Worm (Caenorhabditis elegans) whole organism, L4 larva: ENCODE results near the gene R05D3.8.

Experiments
- F10B5.3 ChIP-seq: sonication (generic microtip); optimal IDR thresholded peaks from 2 replicates; lab custom pipeline; 2016; ENCODE audit warnings: mild to moderate bottlenecking, missing genetic modification characterization, missing compliant biosample characterization
- F26F4.8 ChIP-seq: fragments of 200-800 bp; sonication (Bioruptor generic); conservative IDR thresholded peaks from 2 replicates; pipeline ENCODE4 v1.3.6; 2022; ENCODE audit warnings: missing genetic modification characterization, missing compliant biosample characterization
- F49E8.2 ChIP-seq: sonication (generic microtip); optimal IDR thresholded peaks from 2 replicates; lab custom pipeline; 2016; ENCODE audit warnings: missing compliant biosample characterization, mild to moderate bottlenecking, missing genetic modification characterization, borderline replicate concordance
- R02D3.7 ChIP-seq: fragments of 150-350 bp; sonication (generic microtip); optimal IDR thresholded peaks from 3 replicates; lab custom pipeline; 2014; ENCODE audit warnings: missing biosample characterization, missing genetic modification characterization
- T20F7.1 ChIP-seq: fragments of 200-800 bp; sonication (Bioruptor generic); optimal IDR thresholded peaks from 2 replicates; lab custom pipeline; 2018; ENCODE audit warnings: mild to moderate bottlenecking, missing genetic modification characterization, missing compliant biosample characterization
- aha-1 ChIP-seq: fragments of 150-350 bp; peaks from one replicate; lab custom pipeline; 2014; ENCODE audit warnings: missing biosample characterization, missing genetic modification characterization
- ama-1 ChIP-seq: fragments of 150-350 bp; optimal IDR thresholded peaks from 2 replicates; lab custom pipeline; 2014; ENCODE audit warnings: inconsistent platforms, mixed read lengths
- attf-4 ChIP-seq: sonication (generic microtip); optimal IDR thresholded peaks from 3 replicates; lab custom pipeline; 2017; ENCODE audit warnings: missing biosample characterization, missing genetic modification characterization
- ceh-20 ChIP-seq: fragments of 200-800 bp; sonication (Bioruptor generic); IDR thresholded peaks from 2 replicates; pipeline ENCODE4 v1.3.6; 2022; ENCODE audit warnings: missing genetic modification reagents, missing genetic modification characterization, missing compliant biosample characterization
- ceh-28 ChIP-seq: fragments of 150-350 bp; optimal IDR thresholded peaks from 2 replicates; lab custom pipeline; 2014; ENCODE audit warnings: missing biosample characterization, missing genetic modification reagents, missing genetic modification characterization
- ces-1 ChIP-seq: fragments of 150-350 bp; sonication (generic microtip); optimal IDR thresholded peaks from 4 replicates; lab custom pipeline; 2014; ENCODE audit warnings: missing biosample characterization, missing genetic modification reagents, missing genetic modification characterization
- daf-12 ChIP-seq: fragments of 150-350 bp; optimal IDR thresholded peaks from 2 replicates; lab custom pipeline; 2014; ENCODE audit warnings: missing biosample characterization, missing genetic modification reagents, missing genetic modification characterization
- daf-16 ChIP-seq, 3 experiments: sonication (generic microtip); optimal IDR thresholded peaks; 2 replicates each; lab custom pipeline; 2016 to 2017; ENCODE audit warnings: missing genetic modification characterization in 3 of 3, missing genetic modification reagents in 3 of 3, mild to moderate bottlenecking in 2 of 3, missing compliant biosample characterization in 2 of 3, missing biosample characterization in 1 of 3, moderate library complexity in 1 of 3
- dpl-1 ChIP-seq: fragments of 150-350 bp; optimal IDR thresholded peaks from 2 replicates; lab custom pipeline; 2014; ENCODE audit warnings: missing biosample characterization, missing genetic modification reagents, missing genetic modification characterization
- duxl-1 ChIP-seq: sonication (generic microtip); optimal IDR thresholded peaks from 2 replicates; lab custom pipeline; 2016; ENCODE audit warnings: mild to moderate bottlenecking, missing genetic modification characterization, moderate library complexity, missing compliant biosample characterization; ENCODE audit not compliant: poor library complexity
- egl-43 ChIP-seq: fragments of 200-800 bp; sonication (Bioruptor generic); IDR thresholded peaks from 2 replicates; pipeline ENCODE4 v1.3.6; 2022; ENCODE audit warnings: missing genetic modification reagents, missing genetic modification characterization, missing compliant biosample characterization
- fkh-10 ChIP-seq: fragments of 150-350 bp; optimal IDR thresholded peaks from 2 replicates; lab custom pipeline; 2014; ENCODE audit warnings: missing biosample characterization, missing genetic modification reagents, missing genetic modification characterization
- hlh-11 ChIP-seq: fragments of 200-800 bp; sonication (Bioruptor generic); optimal IDR thresholded peaks from 2 replicates; lab custom pipeline; 2018; ENCODE audit warnings: mild to moderate bottlenecking, missing genetic modification characterization, missing compliant biosample characterization
- hlh-30 ChIP-seq: sonication (generic microtip); optimal IDR thresholded peaks from 2 replicates; lab custom pipeline; 2017; ENCODE audit warnings: antibody characterized with exemption, mild to moderate bottlenecking, missing genetic modification characterization, missing compliant biosample characterization; ENCODE audit not compliant: insufficient read depth
- lin-15B ChIP-seq: fragments of 150-350 bp; sonication (generic microtip); optimal IDR thresholded peaks from 3 replicates; lab custom pipeline; 2014; ENCODE audit warnings: missing biosample characterization, missing genetic modification characterization
- lin-38 ChIP-seq: fragments of 200-800 bp; sonication (Bioruptor generic); IDR thresholded peaks from 2 replicates; pipeline ENCODE4 v1.3.6; 2022; ENCODE audit warnings: missing genetic modification reagents, missing genetic modification characterization, missing compliant biosample characterization
- lir-3 ChIP-seq: sonication (generic microtip); optimal IDR thresholded peaks from 2 replicates; lab custom pipeline; 2016; ENCODE audit warnings: mild to moderate bottlenecking, missing genetic modification characterization, missing compliant biosample characterization
- lsy-2 ChIP-seq, 2 experiments: fragments of 150-350 bp in 1 of 2; sonication (generic microtip) in 1 of 2; optimal IDR thresholded peaks; 2 replicates each; lab custom pipeline; 2014 to 2017; ENCODE audit warnings: missing biosample characterization in 2 of 2, missing genetic modification characterization in 2 of 2
- madf-9 ChIP-seq: fragments of 200-800 bp; sonication (Bioruptor generic); conservative IDR thresholded peaks from 2 replicates; pipeline ENCODE4 v1.3.6; 2022; ENCODE audit warnings: missing genetic modification reagents, missing genetic modification characterization, missing compliant biosample characterization
- mdt-29 ChIP-seq: fragments of 200-800 bp; sonication (Bioruptor generic); IDR thresholded peaks from 2 replicates; pipeline ENCODE4 v1.3.6; 2022; ENCODE audit warnings: missing genetic modification reagents, missing genetic modification characterization, missing compliant biosample characterization
- mep-1 ChIP-seq: fragments of 150-350 bp; sonication (generic microtip); optimal IDR thresholded peaks from 3 replicates; lab custom pipeline; 2014; ENCODE audit warnings: missing biosample characterization, missing genetic modification characterization
- mes-2 ChIP-seq: sonication (generic microtip); optimal IDR thresholded peaks from 2 replicates; lab custom pipeline; 2016; ENCODE audit warnings: missing genotype, mild to moderate bottlenecking, missing genetic modification characterization, missing compliant biosample characterization; ENCODE audit not compliant: poor library complexity, severe bottlenecking
- mxl-2 ChIP-seq: fragments of 200-800 bp; sonication (Bioruptor generic); conservative IDR thresholded peaks from 2 replicates; pipeline ENCODE4 v1.3.6; 2022; ENCODE audit warnings: missing genetic modification reagents, missing genetic modification characterization, missing compliant biosample characterization
- nhr-25 ChIP-seq: sonication (generic microtip); optimal IDR thresholded peaks from 2 replicates; lab custom pipeline; 2017; ENCODE audit warnings: missing genetic modification characterization, mild to moderate bottlenecking, missing compliant biosample characterization, antibody characterized with exemption, moderate library complexity, borderline replicate concordance; ENCODE audit not compliant: insufficient read depth
- nhr-48 ChIP-seq: sonication (generic microtip); optimal IDR thresholded peaks from 2 replicates; lab custom pipeline; 2016; ENCODE audit warnings: mild to moderate bottlenecking, missing genetic modification characterization, missing compliant biosample characterization
- pha-4 ChIP-seq, 2 experiments: fragments of 150-350 bp in 1 of 2; fragments of 200-800 bp in 1 of 2; sonication (Bioruptor generic) in 1 of 2; IDR thresholded peaks in 1 of 2; optimal IDR thresholded peaks in 1 of 2; 2 replicates each; pipeline versions ENCODE4 v1.3.6 to Lab custom; 2014 to 2022; ENCODE audit warnings: missing genetic modification characterization in 2 of 2, missing genetic modification reagents in 2 of 2, missing biosample characterization in 1 of 2, missing compliant biosample characterization in 1 of 2
- spr-1 ChIP-seq: sonication (generic microtip); optimal IDR thresholded peaks from 2 replicates; lab custom pipeline; 2016; ENCODE audit warnings: mild to moderate bottlenecking, missing genetic modification characterization, missing compliant biosample characterization
- unc-39 ChIP-seq: sonication (generic microtip); optimal IDR thresholded peaks from 2 replicates; lab custom pipeline; 2017; ENCODE audit warnings: missing biosample characterization, missing genetic modification characterization
- unc-62 ChIP-seq, 3 experiments: fragments of 150-350 bp in 1 of 3; sonication (generic microtip); optimal IDR thresholded peaks in 2 of 3; peaks in 1 of 3; 1 replicate in 1 of 3; 2 replicates in 2 of 3; lab custom pipeline; 2014 to 2017; ENCODE audit warnings: missing biosample characterization in 3 of 3, missing genetic modification characterization in 3 of 3, missing genetic modification reagents in 3 of 3, missing genotype in 1 of 3
- zag-1 ChIP-seq: fragments of 150-350 bp; optimal IDR thresholded peaks from 2 replicates; lab custom pipeline; 2014; ENCODE audit warnings: missing biosample characterization, missing genetic modification characterization
- zip-2 ChIP-seq: fragments of 150-350 bp; optimal IDR thresholded peaks from 2 replicates; lab custom pipeline; 2014; ENCODE audit warnings: missing biosample characterization, missing genetic modification characterization

R05D3.8 gene

DNA sequence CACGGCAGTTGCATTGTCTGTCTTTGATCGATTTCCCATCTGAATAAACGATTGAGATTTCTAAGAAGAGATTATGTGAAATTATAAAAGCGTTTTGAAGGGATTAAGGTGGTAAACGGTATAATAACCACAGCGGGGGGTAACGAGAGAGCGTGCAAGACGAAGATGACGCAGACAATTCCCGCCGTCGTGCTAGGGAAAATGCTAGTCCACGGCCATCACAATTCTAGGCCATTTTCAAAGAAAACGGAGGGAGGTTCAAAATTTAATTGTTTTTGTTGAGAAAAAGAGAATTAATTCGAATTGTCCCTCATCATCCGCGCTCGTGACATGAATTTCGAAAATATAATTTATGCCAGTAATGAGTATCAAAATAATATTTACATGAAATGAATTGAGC, 39.0 kb downstream of the R05D3.8 start, which contains the start of gene F10E9.11 (continued):
- TF ChIP-seq ceh-28 (tag; lab: Kevin White, UChicago) (no peak), egl-43 (no peak)

DNA sequence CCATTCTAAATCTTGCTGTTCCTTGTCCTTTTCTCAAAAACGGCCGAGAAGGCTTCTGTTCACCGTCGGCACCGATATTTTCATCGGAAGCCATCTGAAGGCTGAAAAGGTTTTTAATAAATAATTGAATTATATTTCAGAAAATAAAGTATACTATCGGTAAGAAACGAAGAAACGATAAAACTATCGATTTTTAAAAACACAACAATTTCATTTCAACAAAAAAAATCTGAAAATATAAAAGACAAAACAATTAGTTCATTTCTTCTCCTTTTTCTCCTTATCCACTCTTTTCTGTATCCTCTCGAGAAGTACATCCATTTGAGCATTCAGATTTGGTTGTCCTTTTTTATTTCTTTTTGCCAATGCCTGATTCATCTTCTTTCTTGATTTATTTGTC, 39.6 kb downstream of the R05D3.8 start, which contains the start of gene sas-4:
Gene sas-4, minus strand, starts transcription at position 101 of the 400 bp plus-strand sequence.
- no peak for TF ChIP-seq daf-12

ce11 chrIII:8312393-8312792, 45.7 kb downstream of the R05D3.8 start, which contains the start of gene F10E9.2:
Gene F10E9.2, plus strand, starts transcription at chrIII:8312693.
- TF ChIP-seq nhr-48 (tag; lab: Kevin White, UChicago) (no peak), mep-1 (tag; lab: Kevin White, UChicago) (peak; percentile 2)
- TF ChIP-seq, all 104 proteins: peak for 1

ce11 chrIII:8310239-8311057, 47.7 kb downstream of the R05D3.8 start, which contains the start of gene F10E9.3:
Gene F10E9.3, plus strand, starts transcription at chrIII:8311007.
- TF ChIP-seq ama-1 (lab: Kevin White, UChicago) (peak; percentile 32), daf-16 (GFP tag; optimal IDR thresholded peaks at IDR 0.05; lab: Kevin White, UChicago) (no peak), daf-16 (tag; optimal IDR thresholded peaks at IDR 0.05; lab: Kevin White, UChicago) (peak; percentile 12), unc-62 (GFP tag; optimal IDR thresholded peaks at IDR 0.05 in 1 of 2; lab: Kevin White, UChicago) (peak in 1 of 2 experiments; percentile 93), unc-62 (tag; optimal IDR thresholded peaks at IDR 0.05; lab: Kevin White, UChicago) (no peak), mes-2 (tag; lab: Kevin White, UChicago) (peak; percentile 72), ces-1 (no peak), T20F7.1 (GFP tag; lab: Kevin White, UChicago) (peak; percentile 13), pha-4 (GFP tag; IDR thresholded peaks at IDR 0.05; lab: Robert Waterston, UW) (no peak), pha-4 (tag; optimal IDR thresholded peaks at IDR 0.05; lab: Kevin White, UChicago) (no peak), F26F4.8 (GFP tag; lab: Robert Waterston, UW) (no peak), aha-1 (peak; percentile 68), lin-38 (no peak), daf-12 (no peak), dpl-1 (GFP tag; lab: Kevin White, UChicago) (peak; percentile 38), madf-9 (GFP tag; lab: Robert Waterston, UW) (no peak), lsy-2 (tag; optimal IDR thresholded peaks at IDR 0.05; lab: Kevin White, UChicago) (peak in 1 of 2 experiments; percentile 96)
- TF ChIP-seq, all 104 proteins: peak for 8

DNA sequence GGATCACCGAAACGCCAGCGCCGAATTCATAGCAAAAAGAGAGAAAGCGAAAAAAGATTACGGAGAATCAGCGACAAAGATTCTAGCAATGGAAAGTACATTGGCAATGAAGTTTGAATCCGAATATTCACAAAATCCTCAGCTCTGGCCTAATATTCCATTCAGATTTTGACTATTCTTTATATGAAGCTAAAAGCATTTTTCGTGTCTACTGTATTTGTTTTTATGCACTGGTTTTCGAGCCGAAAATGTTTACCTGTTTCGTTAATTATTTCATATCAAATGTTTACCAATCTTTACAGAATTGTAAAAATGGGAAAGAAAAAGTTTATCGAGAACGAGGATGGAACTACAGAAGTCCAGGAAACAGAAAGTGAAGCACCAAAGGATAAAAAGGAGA, 49.9 kb downstream of the R05D3.8 start, which contains the start of gene F10E9.4:
Gene F10E9.4, plus strand, starts transcription at position 301 of the 400 bp plus-strand sequence.
- TF ChIP-seq nhr-25 (tag; lab: Kevin White, UChicago) (no peak), nhr-48 (tag; lab: Kevin White, UChicago) (no peak), unc-39 (no peak), mxl-2 (GFP tag; lab: Robert Waterston, UW) (no peak), zag-1 (tag; lab: Kevin White, UChicago) (no peak), hlh-11 (tag; lab: Kevin White, UChicago) (no peak)

- TF ChIP-seq mdt-29 (GFP tag; lab: Robert Waterston, UW) (0 out of 2 replicates have a peak, but pooled peaks have one; percentile 45), madf-9 (GFP tag; lab: Robert Waterston, UW) (peak; percentile 61; the same call in 1 of the 2 replicates), hlh-30 (peak; percentile 63), F49E8.2 (peak; percentile 16), fkh-10 (GFP tag; lab: Kevin White, UChicago) (peak; percentile 60), lir-3 (tag; lab: Kevin White, UChicago) (no peak), zip-2 (tag; lab: Kevin White, UChicago) (no peak), R02D3.7 (tag; lab: Kevin White, UChicago) (no peak), F10B5.3 (tag; lab: Kevin White, UChicago) (no peak), unc-62 (GFP tag; optimal IDR thresholded peaks at IDR 0.05 in 1 of 2; lab: Kevin White, UChicago) (no peak), unc-62 (tag; optimal IDR thresholded peaks at IDR 0.05; lab: Kevin White, UChicago) (no peak), spr-1 (tag; lab: Kevin White, UChicago) (peak; percentile 32), lin-15B (tag; lab: Kevin White, UChicago) (peak; percentile 45), zag-1 (tag; lab: Kevin White, UChicago) (no peak), lin-38 (peak; percentile 79), attf-4 (tag; lab: Kevin White, UChicago) (no peak), duxl-1 (tag; lab: Kevin White, UChicago) (peak; percentile 88), lsy-2 (tag; optimal IDR thresholded peaks at IDR 0.05; lab: Kevin White, UChicago) (peak in 1 of 2 experiments; percentile 96), ceh-20 (GFP tag; lab: Robert Waterston, UW) (0 out of 2 replicates have a peak, but pooled peaks have one; percentile 28)
These were observed 50.8 kb downstream of the R05D3.8 start, which contains the start of the genes F10E9.7 and F10E9.5 for ce11 chrIII:8307356-8307755. Gene F10E9.7, minus strand, starts transcription at chrIII:8307441. Gene F10E9.5, plus strand, starts transcription at chrIII:8307592.
